Worm (Caenorhabditis elegans) whole organism, young adult: ENCODE measurements around the gene Y39B6A.42.

ENCODE experiments used
- B0019.2 ChIP-seq: fragments of 200-800 bp; sonication (Bioruptor generic); conservative IDR thresholded peaks from 2 replicates; pipeline ENCODE4 v1.3.6; 2022; ENCODE audit warnings: missing genetic modification reagents, missing genetic modification characterization, missing compliant biosample characterization
- F22D6.2 ChIP-seq: sonication (generic microtip); optimal IDR thresholded peaks from 2 replicates; lab custom pipeline; 2016; ENCODE audit warnings: mild to moderate bottlenecking, missing genetic modification characterization, missing compliant biosample characterization
- F49E8.2 ChIP-seq: sonication (generic microtip); optimal IDR thresholded peaks from 3 replicates; lab custom pipeline; 2017; ENCODE audit warnings: missing genetic modification characterization, mild to moderate bottlenecking, missing compliant biosample characterization, antibody characterized with exemption, moderate library complexity; ENCODE audit not compliant: insufficient read depth
- F52B5.7 ChIP-seq: sonication (generic microtip); optimal IDR thresholded peaks from 2 replicates; lab custom pipeline; 2016; ENCODE audit warnings: mild to moderate bottlenecking, missing genetic modification characterization, missing compliant biosample characterization
- F55B11.4 ChIP-seq: sonication (generic microtip); optimal IDR thresholded peaks from 2 replicates; lab custom pipeline; 2016; ENCODE audit warnings: missing compliant biosample characterization, missing genetic modification characterization, borderline replicate concordance; ENCODE audit not compliant: insufficient read depth
- T26A5.8 ChIP-seq: sonication (generic microtip); optimal IDR thresholded peaks from 2 replicates; lab custom pipeline; 2016; ENCODE audit warnings: missing genetic modification characterization, missing compliant biosample characterization
- Y53F4B.3 ChIP-seq: fragments of 200-800 bp; sonication (Bioruptor generic); IDR thresholded peaks from 2 replicates; pipeline ENCODE4 v1.3.6; 2022; ENCODE audit warnings: missing genetic modification reagents, missing genetic modification characterization, missing compliant biosample characterization
- bed-2 ChIP-seq: fragments of 200-800 bp; sonication (Bioruptor generic); IDR thresholded peaks from 2 replicates; pipeline ENCODE4 v1.3.6; 2022; ENCODE audit warnings: missing genetic modification reagents, missing genetic modification characterization, missing compliant biosample characterization
- ccch-3 ChIP-seq: fragments of 200-800 bp; sonication (Bioruptor generic); optimal IDR thresholded peaks from 2 replicates; lab custom pipeline; 2018; ENCODE audit warnings: mild to moderate bottlenecking, missing genetic modification characterization, missing compliant biosample characterization
- ceh-58 ChIP-seq: fragments of 200-800 bp; sonication (Bioruptor generic); IDR thresholded peaks from 2 replicates; pipeline ENCODE4 v1.3.6; 2022; ENCODE audit warnings: missing genetic modification characterization, missing compliant biosample characterization
- dpff-1 ChIP-seq: sonication (generic microtip); optimal IDR thresholded peaks from 2 replicates; lab custom pipeline; 2017; ENCODE audit warnings: mild to moderate bottlenecking, missing genetic modification characterization, missing compliant biosample characterization
- egl-44 ChIP-seq: fragments of 200-800 bp; sonication (Bioruptor generic); IDR thresholded peaks from 2 replicates; pipeline ENCODE4 v1.3.6; 2022; ENCODE audit warnings: missing genetic modification reagents, missing genetic modification characterization, missing compliant biosample characterization
- egrh-3 ChIP-seq: fragments of 200-800 bp; sonication (Bioruptor generic); IDR thresholded peaks from 2 replicates; pipeline ENCODE4 v1.3.6; 2022; ENCODE audit warnings: missing genetic modification reagents, missing genetic modification characterization, missing compliant biosample characterization
- fkh-3 ChIP-seq: sonication (generic microtip); optimal IDR thresholded peaks from 2 replicates; lab custom pipeline; 2016; ENCODE audit warnings: mild to moderate bottlenecking, missing genetic modification characterization, missing compliant biosample characterization
- gei-17 ChIP-seq: fragments of 200-800 bp; sonication (Bioruptor generic); optimal IDR thresholded peaks from 2 replicates; lab custom pipeline; 2018; ENCODE audit warnings: mild to moderate bottlenecking, missing genetic modification characterization, missing compliant biosample characterization
- him-1 ChIP-seq: sonication (generic microtip); optimal IDR thresholded peaks from 2 replicates; lab custom pipeline; 2016; ENCODE audit warnings: missing genotype, missing genetic modification reagents, missing genetic modification characterization, missing compliant biosample characterization
- hmg-1.2 ChIP-seq: fragments of 200-800 bp; sonication (Bioruptor generic); IDR thresholded peaks from 2 replicates; pipeline ENCODE4 v1.3.6; 2022; ENCODE audit warnings: missing genetic modification reagents, missing genetic modification characterization, missing compliant biosample characterization
- hsf-1 ChIP-seq: fragments of 200-800 bp; sonication (Bioruptor generic); IDR thresholded peaks from 2 replicates; pipeline ENCODE4 v1.3.6; 2022; ENCODE audit warnings: missing genetic modification reagents, missing genetic modification characterization, missing compliant biosample characterization
- lag-1 ChIP-seq: fragments of 200-800 bp; sonication (Bioruptor generic); IDR thresholded peaks from 2 replicates; pipeline ENCODE4 v1.3.6; 2022; ENCODE audit warnings: missing genetic modification reagents, missing genetic modification characterization, missing compliant biosample characterization
- lin-26 ChIP-seq: fragments of 200-800 bp; sonication (Bioruptor generic); IDR thresholded peaks from 2 replicates; pipeline ENCODE4 v1.3.6; 2022; ENCODE audit warnings: missing genetic modification reagents, missing genetic modification characterization, missing compliant biosample characterization
- madf-10 ChIP-seq: sonication (generic microtip); optimal IDR thresholded peaks from 2 replicates; lab custom pipeline; 2016; ENCODE audit warnings: mild to moderate bottlenecking, missing genetic modification characterization, missing compliant biosample characterization
- madf-3 ChIP-seq: fragments of 200-800 bp; sonication (Bioruptor generic); IDR thresholded peaks from 2 replicates; pipeline ENCODE4 v1.3.6; 2022; ENCODE audit warnings: missing genetic modification reagents, missing genetic modification characterization, missing compliant biosample characterization
- madf-6 ChIP-seq: fragments of 200-800 bp; sonication (Bioruptor generic); IDR thresholded peaks from 2 replicates; pipeline ENCODE4 v1.3.6; 2022; ENCODE audit warnings: missing genetic modification reagents, missing genetic modification characterization, missing compliant biosample characterization
- mcd-1 ChIP-seq: fragments of 200-800 bp; sonication (Bioruptor generic); IDR thresholded peaks from 2 replicates; pipeline ENCODE4 v1.3.6; 2022; ENCODE audit warnings: missing genetic modification reagents, missing genetic modification characterization, missing compliant biosample characterization
- nfya-2 ChIP-seq: fragments of 200-800 bp; sonication (Bioruptor generic); IDR thresholded peaks from 2 replicates; pipeline ENCODE4 v1.3.6; 2022; ENCODE audit warnings: missing genetic modification reagents, missing genetic modification characterization, missing compliant biosample characterization
- nfyb-1 ChIP-seq: fragments of 200-800 bp; sonication (Bioruptor generic); IDR thresholded peaks from 2 replicates; pipeline ENCODE4 v1.3.6; 2022; ENCODE audit warnings: missing genetic modification reagents, missing genetic modification characterization, missing compliant biosample characterization
- nhr-179 ChIP-seq: sonication (generic microtip); optimal IDR thresholded peaks from 2 replicates; lab custom pipeline; 2016; ENCODE audit warnings: mild to moderate bottlenecking, missing genetic modification characterization, missing compliant biosample characterization
- sdz-38 ChIP-seq: sonication (generic microtip); optimal IDR thresholded peaks from 2 replicates; lab custom pipeline; 2016; ENCODE audit warnings: missing genotype, missing genetic modification characterization, missing compliant biosample characterization
- sea-2 ChIP-seq: fragments of 200-800 bp; sonication (Bioruptor generic); IDR thresholded peaks from 2 replicates; pipeline ENCODE4 v1.3.6; 2022; ENCODE audit warnings: missing genetic modification characterization, missing compliant biosample characterization
- snpc-1.1 ChIP-seq: sonication (generic microtip); optimal IDR thresholded peaks from 2 replicates; lab custom pipeline; 2017; ENCODE audit warnings: missing genetic modification characterization, mild to moderate bottlenecking, missing compliant biosample characterization, antibody characterized with exemption, moderate library complexity, missing genotype, missing genetic modification reagents; ENCODE audit not compliant: insufficient read depth
- snpc-4 ChIP-seq, 5 experiments: fragments of 150-350 bp in 1 of 5; sonication (generic microtip) in 4 of 5; optimal IDR thresholded peaks; 2 replicates each; lab custom pipeline; 2014 to 2018; ENCODE audit warnings: missing genetic modification characterization in 5 of 5, missing biosample characterization in 3 of 5, antibody characterized with exemption in 2 of 5, mild to moderate bottlenecking in 2 of 5, missing compliant biosample characterization in 2 of 5, missing genotype in 2 of 5, moderate library complexity in 2 of 5, missing genetic modification reagents in 1 of 5
- tbp1 ChIP-seq: fragments of 200-800 bp; sonication (Bioruptor generic); optimal IDR thresholded peaks from 2 replicates; lab custom pipeline; 2018; ENCODE audit warnings: mild to moderate bottlenecking, missing genetic modification characterization, missing compliant biosample characterization
- tbx-9 ChIP-seq: sonication (generic microtip); optimal IDR thresholded peaks from 2 replicates; lab custom pipeline; 2016; ENCODE audit warnings: borderline replicate concordance, missing genetic modification characterization, inconsistent platforms, missing compliant biosample characterization
- zfh-2 ChIP-seq: fragments of 200-800 bp; sonication (Bioruptor generic); conservative IDR thresholded peaks from 2 replicates; pipeline ENCODE4 v1.3.6; 2022; ENCODE audit warnings: missing genetic modification reagents, missing genetic modification characterization, missing compliant biosample characterization
- zim-3 ChIP-seq: sonication (generic microtip); optimal IDR thresholded peaks from 2 replicates; lab custom pipeline; 2017; ENCODE audit warnings: mild to moderate bottlenecking, missing genetic modification characterization, moderate library complexity, missing compliant biosample characterization
- ztf-22 ChIP-seq: fragments of 200-800 bp; sonication (Bioruptor generic); optimal IDR thresholded peaks from 2 replicates; lab custom pipeline; 2018; ENCODE audit warnings: mild to moderate bottlenecking, missing genetic modification characterization, moderate library complexity, missing compliant biosample characterization
- ztf-25 ChIP-seq: fragments of 200-800 bp; sonication (Bioruptor generic); IDR thresholded peaks from 2 replicates; pipeline ENCODE4 v1.3.6; 2022; ENCODE audit warnings: missing genetic modification reagents, missing genetic modification characterization, missing compliant biosample characterization
- ztf-28 ChIP-seq: fragments of 200-800 bp; sonication (Bioruptor generic); IDR thresholded peaks from 2 replicates; pipeline ENCODE4 v1.3.6; 2022; ENCODE audit warnings: missing genetic modification reagents, missing genetic modification characterization, missing compliant biosample characterization
- ztf-3 ChIP-seq: fragments of 200-800 bp; sonication (Bioruptor generic); optimal IDR thresholded peaks from 2 replicates; lab custom pipeline; 2018; ENCODE audit warnings: mild to moderate bottlenecking, missing genetic modification characterization, missing compliant biosample characterization
- ztf-6 ChIP-seq: fragments of 200-800 bp; sonication (Bioruptor generic); IDR thresholded peaks from 2 replicates; pipeline ENCODE4 v1.3.6; 2022; ENCODE audit warnings: missing genetic modification reagents, missing genetic modification characterization, missing compliant biosample characterization

Gene Y39B6A.42

ce11 chrV:18998045-18998444 lies 28.6 kb upstream of the Y39B6A.42 start, which contains the start of gene tgt-2:
tgt-2 (plus strand) TSS chrV:18998345.
- TF ChIP-seq ccch-3 (GFP tag; lab: Kevin White, UChicago): no peak
- no peak for TF ChIP-seq hmg-1.2 (GFP tag; lab: Robert Waterston, UW)
- TF ChIP-seq F22D6.2 (tag; lab: Kevin White, UChicago): no peak
- TF ChIP-seq hsf-1 (GFP tag; lab: Robert Waterston, UW): no peak
- TF ChIP-seq ztf-28: no peak
- no peak for TF ChIP-seq nhr-179 (tag; lab: Kevin White, UChicago)
- no peak for TF ChIP-seq sdz-38
- TF ChIP-seq bed-2 (GFP tag; lab: Robert Waterston, UW): no peak

DNA sequence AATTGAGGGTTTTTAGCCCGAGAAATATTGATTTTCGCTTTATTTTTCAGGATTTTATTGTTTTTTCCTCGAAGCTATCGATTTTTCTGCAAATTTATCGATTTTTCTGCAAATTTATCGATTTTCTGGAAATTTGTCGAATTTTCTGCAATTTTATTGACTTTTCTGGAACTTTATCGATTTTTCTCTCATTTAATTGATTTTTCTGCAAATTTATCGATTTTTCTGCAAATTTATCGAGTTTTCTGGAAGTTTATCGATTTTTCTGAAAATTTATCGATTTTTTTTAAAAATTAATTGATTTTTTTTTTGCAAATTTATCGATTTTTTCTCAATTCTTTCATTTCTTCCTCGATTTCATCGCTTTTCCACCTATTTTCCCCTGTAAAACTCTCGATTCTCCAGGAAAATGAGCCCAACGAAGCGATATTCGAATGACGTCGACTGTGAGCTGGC lies 24.1 kb upstream of the Y39B6A.42 start, which contains the start of gene gtf-2F2:
Gene gtf-2F2, plus strand, starts transcription at position 406 of the 456 bp plus-strand sequence.
- no peak for TF ChIP-seq ztf-6 (GFP tag; lab: Robert Waterston, UW)
- no peak for TF ChIP-seq madf-10 (tag; lab: Kevin White, UChicago)

ce11 chrV:18993017-18993416 lies 23.6 kb upstream of the Y39B6A.42 start:
- TF ChIP-seq snpc-4 (GFP tag; optimal IDR thresholded peaks at IDR 0.05; lab: Kevin White, UChicago) (no peak), snpc-4 (tag; optimal IDR thresholded peaks at IDR 0.05; lab: Kevin White, UChicago) (no peak), nfyb-1 (GFP tag; lab: Robert Waterston, UW) (no peak), Y53F4B.3 (GFP tag; lab: Robert Waterston, UW) (no peak), tbp1 (GFP tag; lab: Kevin White, UChicago) (no peak), T26A5.8 (tag; lab: Kevin White, UChicago) (no peak), F52B5.7 (tag; lab: Kevin White, UChicago) (no peak), sea-2 (no peak), ztf-3 (GFP tag; lab: Kevin White, UChicago) (no peak)

- TF ChIP-seq madf-3 (GFP tag; lab: Robert Waterston, UW) (no peak), ceh-58 (GFP tag; lab: Robert Waterston, UW) (no peak), egrh-3 (GFP tag; lab: Robert Waterston, UW) (peak; percentile 70; the same call in 1 of the 2 replicates), zfh-2 (peak; percentile 74), F55B11.4 (tag; lab: Kevin White, UChicago) (no peak)
Observed at ce11 chrV:18990958-18991357, 21.5 kb upstream of the Y39B6A.42 start.

ce11 chrV:18990238-18990901 lies 20.9 kb upstream of the Y39B6A.42 start, which contains the start of the genes reps-1 and Y39B6A.37:
reps-1 (minus strand) TSS chrV:18990500.
Y39B6A.37 (plus strand) TSS chrV:18990851.
- TF ChIP-seq mcd-1 (GFP tag; lab: Robert Waterston, UW) (peak; percentile 85), gei-17 (GFP tag; lab: Kevin White, UChicago) (peak; percentile 27), madf-3 (GFP tag; lab: Robert Waterston, UW) (no peak), lag-1 (GFP tag; lab: Robert Waterston, UW) (no peak), madf-6 (GFP tag; lab: Robert Waterston, UW) (peak; percentile 69), zim-3 (no peak), ztf-22 (no peak), F55B11.4 (tag; lab: Kevin White, UChicago) (no peak), fkh-3 (tag; lab: Kevin White, UChicago) (no peak), nfya-2 (GFP tag; lab: Robert Waterston, UW) (no peak), him-1 (no peak), F49E8.2 (no peak), snpc-1.1 (no peak), B0019.2 (GFP tag; lab: Robert Waterston, UW) (no peak; the same call in 1 of the 2 replicates), ztf-3 (GFP tag; lab: Kevin White, UChicago) (no peak), lin-26 (GFP tag; lab: Robert Waterston, UW) (no peak), tbx-9 (tag; lab: Kevin White, UChicago) (no peak), nfyb-1 (GFP tag; lab: Robert Waterston, UW) (peak; percentile 65), dpff-1 (tag; lab: Kevin White, UChicago) (no peak), sea-2 (no peak), ztf-25 (GFP tag; lab: Robert Waterston, UW) (no peak), egl-44 (GFP tag; lab: Robert Waterston, UW) (no peak)
